Worm (Caenorhabditis elegans) whole organism, mixed stage, embryonic: Measurements from ENCODE around the gene rrc-1.

Source experiments
- elt-3 ChIP-seq: fragments of 150-350 bp; optimal IDR thresholded peaks from 2 replicates; lab custom pipeline; 2014; ENCODE audit warnings: missing biosample characterization, missing genetic modification characterization
- lsy-2 ChIP-seq: fragments of 150-350 bp; optimal IDR thresholded peaks from 2 replicates; lab custom pipeline; 2014; ENCODE audit warnings: missing biosample characterization, missing genetic modification characterization
- nhr-237 ChIP-seq: fragments of 150-350 bp; optimal IDR thresholded peaks from 2 replicates; lab custom pipeline; 2014; ENCODE audit warnings: missing biosample characterization, missing genetic modification characterization
- tbx-8 ChIP-seq: fragments of 200-800 bp; sonication (Bioruptor generic); optimal IDR thresholded peaks from 2 replicates; lab custom pipeline; 2018; ENCODE audit warnings: mild to moderate bottlenecking, missing genetic modification characterization, moderate library complexity, missing compliant biosample characterization
- unc-62 ChIP-seq: fragments of 150-350 bp; optimal IDR thresholded peaks from 2 replicates; lab custom pipeline; 2014; ENCODE audit warnings: missing biosample characterization, missing genetic modification reagents, missing genetic modification characterization

- no peak for TF ChIP-seq lsy-2 (tag; lab: Kevin White, UChicago)
- no peak for TF ChIP-seq tbx-8 (GFP tag; lab: Kevin White, UChicago)
- TF ChIP-seq elt-3 (tag; lab: Kevin White, UChicago) = no peak
- TF ChIP-seq unc-62 (GFP tag; lab: Kevin White, UChicago) = no peak
- TF ChIP-seq nhr-237 (tag; lab: Kevin White, UChicago) = no peak
Observed at ce11 chrX:9856618-9857017, 25.5 kb upstream of the rrc-1 start, which contains the start of gene R07B1.11.
